Fruit fly (Drosophila melanogaster): ENCODE results near the gene mus304.

mus304 gene

dm6 chr3L:18146833-18147232, 37.2 kb downstream of the mus304 start (continued):
- TF ChIP-seq esn (GFP tag; optimal IDR thresholded peaks at IDR 0.05) (no peak), cyc (GFP tag; optimal IDR thresholded peaks at IDR 0.05) (no peak), net (GFP tag; optimal IDR thresholded peaks at IDR 0.05) (no peak), CG11902 (GFP tag; optimal IDR thresholded peaks at IDR 0.05) (no peak), dsx (GFP tag; optimal IDR thresholded peaks at IDR 0.05; ENCODE audit: poor library complexity, severe bottlenecking) (no peak), CG8119 (GFP tag; IDR thresholded peaks at IDR 0.05) (peak; percentile 81), Sox102F (GFP tag; optimal IDR thresholded peaks at IDR 0.05) (no peak), acj6 (GFP tag; optimal IDR thresholded peaks at IDR 0.05) (no peak), CG31627 (GFP tag; optimal IDR thresholded peaks at IDR 0.05) (no peak), Hr38 (GFP tag; optimal IDR thresholded peaks at IDR 0.05) (no peak), Smox (GFP tag; optimal IDR thresholded peaks at IDR 0.05) (no peak), CG16779 (tag; optimal IDR thresholded peaks at IDR 0.05) (no peak), fd59A (GFP tag; optimal IDR thresholded peaks at IDR 0.05) (no peak), Eip78C (GFP tag) (peak; percentile 57), CG6808 (GFP tag; optimal IDR thresholded peaks at IDR 0.05) (no peak), salr (GFP tag; optimal IDR thresholded peaks at IDR 0.05) (peak in 1 of 2 experiments; percentile 19), CG6854 (GFP tag; optimal IDR thresholded peaks at IDR 0.05) (no peak), CG15336 (GFP tag; IDR thresholded peaks at IDR 0.05) (peak; percentile 77), dac (GFP tag; optimal IDR thresholded peaks at IDR 0.05) (no peak), CG9139 (GFP tag; optimal IDR thresholded peaks at IDR 0.05) (no peak), spab (GFP tag; optimal IDR thresholded peaks at IDR 0.05) (no peak), fkh (GFP tag; optimal IDR thresholded peaks at IDR 0.05) (no peak), eg (GFP tag; IDR thresholded peaks at IDR 0.05) (peak; percentile 63; the same call in 2 of the 3 replicates), OdsH (GFP tag; optimal IDR thresholded peaks at IDR 0.05) (no peak), lz (GFP tag; optimal IDR thresholded peaks at IDR 0.05) (no peak), topi (GFP tag; optimal IDR thresholded peaks at IDR 0.05) (no peak), CG11294 (GFP tag; IDR thresholded peaks at IDR 0.05) (no peak), CG6276 (GFP tag; optimal IDR thresholded peaks at IDR 0.05) (peak; percentile 58), CG3919 (GFP tag; optimal IDR thresholded peaks at IDR 0.05) (no peak), Sox15 (GFP tag; optimal IDR thresholded peaks at IDR 0.05) (no peak), CG7368 (GFP tag; optimal IDR thresholded peaks at IDR 0.05) (no peak), CG10669 (GFP tag; optimal IDR thresholded peaks at IDR 0.05) (no peak), CG6163 (GFP tag; IDR thresholded peaks at IDR 0.05) (peak; percentile 25; the same call in 1 of the 3 replicates), svp (GFP tag) (no peak)

- TF ChIP-seq CG9139 (GFP tag; optimal IDR thresholded peaks at IDR 0.05), result no peak
- no peak for TF ChIP-seq Lpt (GFP tag; optimal IDR thresholded peaks at IDR 0.05)
- TF ChIP-seq esn (GFP tag; optimal IDR thresholded peaks at IDR 0.05), result no peak
- TF ChIP-seq topi (GFP tag; optimal IDR thresholded peaks at IDR 0.05), result no peak
- no peak for TF ChIP-seq svp (GFP tag)
- TF ChIP-seq Hr4 (GFP tag; optimal IDR thresholded peaks at IDR 0.05), result no peak
- TF ChIP-seq Sox102F (GFP tag; optimal IDR thresholded peaks at IDR 0.05), result no peak
- TF ChIP-seq CG10669 (GFP tag; optimal IDR thresholded peaks at IDR 0.05), result no peak
- no peak for TF ChIP-seq CG15336 (GFP tag; IDR thresholded peaks at IDR 0.05)
- no peak for TF ChIP-seq Blimp-1 (GFP tag; optimal IDR thresholded peaks at IDR 0.05)
- TF ChIP-seq CG6163 (GFP tag; IDR thresholded peaks at IDR 0.05), result no peak
- TF ChIP-seq CG7368 (GFP tag; optimal IDR thresholded peaks at IDR 0.05), result no peak
- TF ChIP-seq Eip93F (GFP tag; optimal IDR thresholded peaks at IDR 0.05), result no peak
- no peak for TF ChIP-seq Smox (GFP tag; optimal IDR thresholded peaks at IDR 0.05)
- TF ChIP-seq CG8119 (GFP tag; IDR thresholded peaks at IDR 0.05), result no peak
- TF ChIP-seq CG8632 (GFP tag; optimal IDR thresholded peaks at IDR 0.05), result no peak
- TF ChIP-seq dac (GFP tag; optimal IDR thresholded peaks at IDR 0.05), result no peak
Observed at dm6 chr3L:18147596-18147995, 38.0 kb downstream of the mus304 start.
